Fruit fly (Drosophila melanogaster): ENCODE measurements around the gene CG31913.

DNA sequence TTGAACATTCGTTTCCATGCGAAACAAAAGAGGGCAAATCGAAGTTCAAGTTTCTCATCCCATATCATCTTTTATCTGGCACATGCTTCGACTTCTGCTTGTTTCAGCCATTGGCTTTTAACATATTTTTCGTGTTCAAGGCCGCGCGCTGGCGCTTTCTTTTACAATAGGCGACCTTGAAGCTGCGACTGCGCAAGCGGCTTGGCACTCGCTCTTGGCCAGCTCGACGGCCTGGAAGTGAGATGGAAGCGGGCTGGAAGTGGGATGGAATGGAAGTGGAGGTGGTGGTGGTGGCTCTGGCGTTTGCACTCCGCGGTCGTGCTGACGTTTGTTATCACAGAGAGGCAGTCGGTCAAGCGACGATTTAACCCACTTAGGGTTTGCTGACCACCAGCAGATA lies 41.4 kb upstream of the CG31913 start:
- TF ChIP-seq usp (GFP tag; optimal IDR thresholded peaks at IDR 0.05), result no peak
- TF ChIP-seq Dll (optimal IDR thresholded peaks at IDR 0.05), result no peak
- TF ChIP-seq CG8478 (optimal IDR thresholded peaks at IDR 0.05), result no peak
- TF ChIP-seq pan (optimal IDR thresholded peaks at IDR 0.05), result no peak
- no peak for TF ChIP-seq psq (optimal IDR thresholded peaks at IDR 0.05)
